Fruit fly (Drosophila melanogaster) whole organism, embryonic: ENCODE measurements around the gene CG43759.

Source experiments
- Ada2b ChIP-seq: fragments of 200-800 bp; sonication (Bioruptor generic); IDR thresholded peaks from 2 replicates; pipeline ENCODE4 v1.3.6; 2022; ENCODE audit warnings: missing biosample characterization, missing genetic modification characterization
- Adf1 ChIP-seq: fragments of 200-800 bp; sonication (Bioruptor generic); IDR thresholded peaks from 2 replicates; pipeline ENCODE4 v1.3.6; 2022; ENCODE audit warnings: missing biosample characterization, missing genetic modification characterization
- Bdp1 ChIP-seq: fragments of 200-800 bp; sonication (Bioruptor generic); optimal IDR thresholded peaks from 3 replicates; lab custom pipeline; 2016; ENCODE audit warnings: missing biosample characterization, missing genetic modification characterization
- BtbVII ChIP-seq: fragments of 200-800 bp; sonication (Bioruptor generic); optimal IDR thresholded peaks from 3 replicates; lab custom pipeline; 2017; ENCODE audit warnings: missing biosample characterization, mild to moderate bottlenecking, missing genetic modification characterization
- CG11093 ChIP-seq: fragments of 200-800 bp; sonication (Bioruptor generic); IDR thresholded peaks from 3 replicates; pipeline ENCODE4 v1.3.6; 2022; ENCODE audit warnings: missing biosample characterization, missing genetic modification characterization
- CG15073 ChIP-seq: fragments of 200-800 bp; sonication (Bioruptor generic); optimal IDR thresholded peaks from 2 replicates; lab custom pipeline; 2016; ENCODE audit warnings: missing biosample characterization, missing genetic modification characterization
- CG16815 ChIP-seq: fragments of 200-800 bp; sonication (Bioruptor generic); optimal IDR thresholded peaks from 3 replicates; lab custom pipeline; 2017; ENCODE audit warnings: missing biosample characterization, mild to moderate bottlenecking, missing genetic modification characterization
- CG17359 ChIP-seq: fragments of 200-800 bp; sonication (Bioruptor generic); optimal IDR thresholded peaks from 3 replicates; lab custom pipeline; 2018; ENCODE audit warnings: missing biosample characterization, mild to moderate bottlenecking, missing genetic modification characterization, moderate library complexity
- CG1792 ChIP-seq: fragments of 200-800 bp; sonication (Bioruptor generic); optimal IDR thresholded peaks from 2 replicates; lab custom pipeline; 2016; ENCODE audit warnings: missing biosample characterization, missing genetic modification characterization
- CG2120 ChIP-seq: fragments of 200-800 bp; sonication (Bioruptor generic); optimal IDR thresholded peaks from 3 replicates; lab custom pipeline; 2016; ENCODE audit warnings: missing biosample characterization, missing genetic modification characterization
- CG33557 ChIP-seq: fragments of 200-800 bp; sonication (Bioruptor generic); optimal IDR thresholded peaks from 2 replicates; lab custom pipeline; 2019; ENCODE audit warnings: missing biosample characterization, mild to moderate bottlenecking, missing genetic modification characterization, moderate library complexity
- CG34224 ChIP-seq: fragments of 200-800 bp; sonication (Bioruptor generic); IDR thresholded peaks from 3 replicates; pipeline ENCODE4 v1.3.6; 2022; ENCODE audit warnings: missing biosample characterization, missing genetic modification characterization; ENCODE audit not compliant: partially characterized antibody
- CG4282 ChIP-seq: fragments of 200-800 bp; sonication (Bioruptor generic); optimal IDR thresholded peaks from 2 replicates; lab custom pipeline; 2016; ENCODE audit warnings: missing biosample characterization, missing genetic modification characterization
- CG6272 ChIP-seq: fragments of 200-800 bp; sonication (Bioruptor generic); IDR thresholded peaks from 2 replicates; pipeline ENCODE4 v1.3.6; 2022; ENCODE audit warnings: missing biosample characterization, missing genetic modification characterization
- CG6791 ChIP-seq: fragments of 200-800 bp; sonication (Bioruptor generic); IDR thresholded peaks from 3 replicates; pipeline ENCODE4 v1.3.6; 2022; ENCODE audit warnings: missing biosample characterization, missing genetic modification characterization; ENCODE audit not compliant: partially characterized antibody
- CG8281 ChIP-seq: fragments of 200-800 bp; sonication (Bioruptor generic); optimal IDR thresholded peaks from 2 replicates; lab custom pipeline; 2018; ENCODE audit warnings: missing biosample characterization, mild to moderate bottlenecking, missing genetic modification characterization, moderate library complexity
- CG8290 ChIP-seq, 3 experiments: fragments of 200-800 bp; sonication (Bioruptor generic); optimal IDR thresholded peaks; 2 replicates each; lab custom pipeline; 2016 to 2019; ENCODE audit warnings: missing biosample characterization in 3 of 3, missing genetic modification characterization in 3 of 3, mild to moderate bottlenecking in 2 of 3, moderate library complexity in 1 of 3
- Chrac-16 ChIP-seq: fragments of 200-800 bp; sonication (Bioruptor generic); optimal IDR thresholded peaks from 3 replicates; lab custom pipeline; 2016; ENCODE audit warnings: missing biosample characterization, missing genetic modification characterization
- Dbx ChIP-seq: fragments of 200-800 bp; sonication (Bioruptor generic); IDR thresholded peaks from 3 replicates; pipeline ENCODE4 v1.3.6; 2022; ENCODE audit warnings: missing biosample characterization, missing genetic modification characterization
- Ets65A ChIP-seq: fragments of 200-800 bp; sonication (Bioruptor generic); peaks from one replicate; lab custom pipeline; 2016; ENCODE audit warnings: missing biosample characterization, missing genetic modification characterization
- HLHmδ ChIP-seq: fragments of 200-800 bp; sonication (Bioruptor generic); optimal IDR thresholded peaks from 2 replicates; lab custom pipeline; 2018; ENCODE audit warnings: missing biosample characterization, mild to moderate bottlenecking, missing genetic modification characterization, moderate library complexity
- Jarid2 ChIP-seq: fragments of 200-800 bp; sonication (Bioruptor generic); optimal IDR thresholded peaks from 3 replicates; lab custom pipeline; 2017; ENCODE audit warnings: mild to moderate bottlenecking, missing biosample characterization, missing genetic modification reagents, missing genetic modification characterization
- Max ChIP-seq: fragments of 200-800 bp; sonication (Bioruptor generic); optimal IDR thresholded peaks from 2 replicates; lab custom pipeline; 2016; ENCODE audit warnings: missing biosample characterization, mild to moderate bottlenecking, missing genetic modification characterization
- Oli ChIP-seq: fragments of 200-800 bp; sonication (Bioruptor generic); optimal IDR thresholded peaks from 2 replicates; lab custom pipeline; 2018; ENCODE audit warnings: missing biosample characterization, mild to moderate bottlenecking, missing genetic modification characterization, moderate library complexity
- Trl ChIP-seq, 3 experiments: fragments of >200 bp in 2 of 3; fragments of 200-800 bp in 1 of 3; sonication (Bioruptor generic) in 1 of 3; optimal IDR thresholded peaks; 2 replicates in 1 of 3; 3 replicates in 2 of 3; lab custom pipeline; 2016 to 2017; ENCODE audit warnings: missing biosample characterization in 1 of 3, missing genetic modification characterization in 1 of 3
- ac ChIP-seq: fragments of 200-800 bp; sonication (Bioruptor generic); optimal IDR thresholded peaks from 3 replicates; lab custom pipeline; 2017; ENCODE audit warnings: missing biosample characterization, mild to moderate bottlenecking, missing genetic modification characterization
- ap ChIP-seq: fragments of 200-800 bp; sonication (Bioruptor generic); IDR thresholded peaks from 2 replicates; pipeline ENCODE4 v1.3.6; 2022; ENCODE audit warnings: missing biosample characterization, missing genetic modification characterization
- chinmo ChIP-seq: fragments of 200-800 bp; sonication (Bioruptor generic); IDR thresholded peaks from 4 replicates; pipeline ENCODE4 v1.3.6; 2022; ENCODE audit warnings: missing biosample characterization, missing genetic modification characterization; ENCODE audit not compliant: partially characterized antibody
- dati ChIP-seq: fragments of 200-800 bp; sonication (Bioruptor generic); IDR thresholded peaks from 2 replicates; pipeline ENCODE4 v1.3.6; 2022; ENCODE audit warnings: missing biosample characterization, missing genetic modification characterization
- ems ChIP-seq: fragments of 200-800 bp; sonication (Bioruptor generic); optimal IDR thresholded peaks from 3 replicates; lab custom pipeline; 2016; ENCODE audit warnings: missing biosample characterization, missing genetic modification characterization
- gfzf ChIP-seq: fragments of 200-800 bp; sonication (Bioruptor generic); optimal IDR thresholded peaks from 2 replicates; lab custom pipeline; 2016; ENCODE audit warnings: missing biosample characterization, mild to moderate bottlenecking, missing genetic modification characterization, moderate library complexity
- ham ChIP-seq: fragments of 200-800 bp; sonication (Bioruptor generic); IDR thresholded peaks from 2 replicates; pipeline ENCODE4 v1.3.6; 2022; ENCODE audit warnings: missing biosample characterization, missing genetic modification characterization
- luna ChIP-seq: fragments of 200-800 bp; sonication (Bioruptor generic); optimal IDR thresholded peaks from 2 replicates; lab custom pipeline; 2016; ENCODE audit warnings: missing biosample characterization, missing genetic modification characterization
- oc ChIP-seq: fragments of 200-800 bp; sonication (Bioruptor generic); optimal IDR thresholded peaks from 2 replicates; lab custom pipeline; 2018; ENCODE audit warnings: missing biosample characterization, mild to moderate bottlenecking, missing genetic modification characterization, moderate library complexity
- pb ChIP-seq: fragments of 200-800 bp; sonication (Bioruptor generic); optimal IDR thresholded peaks from 3 replicates; lab custom pipeline; 2016; ENCODE audit warnings: missing biosample characterization, missing genetic modification characterization
- pnt ChIP-seq: fragments of 200-800 bp; sonication (Bioruptor generic); optimal IDR thresholded peaks from 3 replicates; lab custom pipeline; 2016; ENCODE audit warnings: missing biosample characterization, missing genetic modification characterization
- ranshi ChIP-seq: fragments of 200-800 bp; sonication (Bioruptor generic); IDR thresholded peaks from 2 replicates; pipeline ENCODE4 v1.3.6; 2022; ENCODE audit warnings: missing biosample characterization, missing genetic modification characterization
- repo ChIP-seq: fragments of 200-800 bp; sonication (Bioruptor generic); optimal IDR thresholded peaks from 2 replicates; lab custom pipeline; 2016; ENCODE audit warnings: missing biosample characterization, missing genetic modification characterization
- sc ChIP-seq, 3 experiments: fragments of >200 bp in 2 of 3; fragments of 200-800 bp in 1 of 3; sonication (Bioruptor generic) in 1 of 3; optimal IDR thresholded peaks; 2 replicates in 2 of 3; 3 replicates in 1 of 3; lab custom pipeline; 2017; ENCODE audit warnings: mild to moderate bottlenecking in 1 of 3, missing biosample characterization in 1 of 3, missing genetic modification characterization in 1 of 3, missing genetic modification reagents in 1 of 3
- sens ChIP-seq: fragments of 200-800 bp; sonication (Bioruptor generic); peaks from one replicate; lab custom pipeline; 2016; ENCODE audit warnings: missing biosample characterization, missing genetic modification characterization
- slou ChIP-seq: fragments of 200-800 bp; sonication (Bioruptor generic); optimal IDR thresholded peaks from 3 replicates; lab custom pipeline; 2016; ENCODE audit warnings: missing biosample characterization, missing genetic modification characterization
- sob ChIP-seq: fragments of 200-800 bp; sonication (Bioruptor generic); IDR thresholded peaks from 2 replicates; pipeline ENCODE4 v1.3.6; 2022; ENCODE audit warnings: missing biosample characterization, missing genetic modification characterization
- sqz ChIP-seq: fragments of 200-800 bp; sonication (Bioruptor generic); optimal IDR thresholded peaks from 3 replicates; lab custom pipeline; 2018; ENCODE audit warnings: missing biosample characterization, mild to moderate bottlenecking, missing genetic modification characterization
- usp ChIP-seq: fragments of >200 bp; optimal IDR thresholded peaks from 2 replicates; lab custom pipeline; 2017; ENCODE audit warnings: missing biosample characterization, missing genetic modification characterization

The CG43759 gene

dm6 chrX:19018102-19018814 is 88.1 kb downstream of the CG43759 start (continued):
- TF ChIP-seq CG34224 (GFP tag; lab: Robert Waterston, UW) (no peak), usp (GFP tag; lab: Kevin White, UChicago) (no peak), ac (GFP tag; lab: Kevin White, UChicago) (peak; percentile 47), chinmo (no peak), Oli (tag; lab: Kevin White, UChicago) (peak; percentile 83), Trl (optimal IDR thresholded peaks at IDR 0.05; lab: Kevin White, UChicago) (no peak), Trl (GFP tag; optimal IDR thresholded peaks at IDR 0.05; lab: Kevin White, UChicago) (peak; percentile 79), CG11093 (GFP tag; lab: Robert Waterston, UW) (peak; percentile 71; the same call in 2 of the 3 replicates), CG15073 (GFP tag; lab: Kevin White, UChicago) (no peak), Adf1 (GFP tag; lab: Robert Waterston, UW) (0 out of 2 replicates have a peak, but pooled peaks have one; percentile 9), Bdp1 (GFP tag; lab: Kevin White, UChicago) (peak; percentile 66), sqz (peak; percentile 59), CG4282 (GFP tag; lab: Kevin White, UChicago) (no peak), ham (GFP tag; lab: Robert Waterston, UW) (no peak), gfzf (no peak), pb (GFP tag; lab: Kevin White, UChicago) (peak; percentile 79), CG17359 (peak; percentile 83), CG16815 (peak; percentile 75), sc (optimal IDR thresholded peaks at IDR 0.05; lab: Kevin White, UChicago) (no peak), sc (GFP tag; optimal IDR thresholded peaks at IDR 0.05; lab: Kevin White, UChicago) (peak; percentile 74), CG6272 (GFP tag; lab: Robert Waterston, UW) (peak; percentile 76), Jarid2 (GFP tag; lab: Kevin White, UChicago) (peak; percentile 43), Chrac-16 (GFP tag; lab: Kevin White, UChicago) (peak; percentile 74), CG8290 (GFP tag; optimal IDR thresholded peaks at IDR 0.05; lab: Kevin White, UChicago) (peak; percentile 66), CG8290 (tag; optimal IDR thresholded peaks at IDR 0.05; lab: Kevin White, UChicago) (peak in 1 of 2 experiments; percentile 93), slou (peak; percentile 62), oc (tag; lab: Kevin White, UChicago) (peak; percentile 61), ems (GFP tag; lab: Kevin White, UChicago) (peak; percentile 79), Max (GFP tag; lab: Kevin White, UChicago) (peak; percentile 51), sens (peak; percentile 97), HLHmδ (no peak), CG8281 (tag; lab: Kevin White, UChicago) (peak; percentile 58), CG33557 (GFP tag; lab: Kevin White, UChicago) (peak; percentile 78), ap (peak; percentile 61; the same call in 1 of the 2 replicates), sob (GFP tag; lab: Robert Waterston, UW) (peak; percentile 75), CG2120 (GFP tag; lab: Kevin White, UChicago) (peak; percentile 82), dati (GFP tag; lab: Robert Waterston, UW) (no peak), BtbVII (GFP tag; lab: Kevin White, UChicago) (peak; percentile 72), CG6791 (GFP tag; lab: Robert Waterston, UW) (no peak), Ets65A (peak; percentile 89), repo (GFP tag; lab: Kevin White, UChicago) (peak; percentile 71), luna (GFP tag; lab: Kevin White, UChicago) (peak; percentile 3), pnt (GFP tag; lab: Kevin White, UChicago) (peak; percentile 85), CG1792 (peak; percentile 61), Dbx (GFP tag; lab: Robert Waterston, UW) (peak; percentile 68), ranshi (peak; percentile 85), Ada2b (GFP tag; lab: Robert Waterston, UW) (peak; percentile 71)
